Fruit fly (Drosophila melanogaster): ENCODE data around the gene neo.

Gene neo

DNA sequence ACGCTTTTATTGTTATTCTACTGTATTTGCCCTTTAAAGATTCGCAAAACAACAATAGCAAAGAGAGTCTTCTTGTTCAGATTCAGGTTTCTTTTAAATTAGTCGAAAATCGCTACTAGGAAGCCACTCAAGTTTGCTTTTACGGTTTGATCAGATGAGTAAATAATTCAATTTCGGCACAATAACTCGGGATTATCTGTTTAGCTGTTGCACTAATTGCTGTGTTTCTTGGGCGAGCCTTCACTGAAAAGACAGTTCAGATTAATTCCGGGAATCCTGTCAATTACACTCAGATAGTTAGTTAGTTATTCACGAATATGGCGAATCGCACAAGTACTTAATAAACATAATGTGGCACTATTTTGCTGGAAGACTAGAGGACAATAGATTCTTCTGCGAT is 47.8 kb downstream of the neo start (continued):
- peak; percentile 45 for TF ChIP-seq Hmr (GFP tag; optimal IDR thresholded peaks at IDR 0.05)
- TF ChIP-seq CG3281 (GFP tag; optimal IDR thresholded peaks at IDR 0.05) = peak; percentile 5
- TF ChIP-seq CG14050 (GFP tag; IDR thresholded peaks at IDR 0.05) = no peak
- TF ChIP-seq Hr78 (GFP tag; optimal IDR thresholded peaks at IDR 0.05) = no peak
- TF ChIP-seq prd (optimal IDR thresholded peaks at IDR 0.05) = no peak
- TF ChIP-seq prd (GFP tag; IDR thresholded peaks at IDR 0.05) = no peak
- no peak for TF ChIP-seq Dp (GFP tag; optimal IDR thresholded peaks at IDR 0.05)
- no peak for TF ChIP-seq CG8281 (tag; optimal IDR thresholded peaks at IDR 0.05)
- TF ChIP-seq kay (GFP tag; optimal IDR thresholded peaks at IDR 0.05) = no peak
- TF ChIP-seq lab (GFP tag; optimal IDR thresholded peaks at IDR 0.05) = peak; percentile 43
- TF ChIP-seq Meics (GFP tag; optimal IDR thresholded peaks at IDR 0.05) = peak; percentile 2
- no peak for TF ChIP-seq Elba2 (GFP tag; optimal IDR thresholded peaks at IDR 0.05)
- TF ChIP-seq twi (tag; optimal IDR thresholded peaks at IDR 0.05) = no peak
- TF ChIP-seq Fer2 (tag; optimal IDR thresholded peaks at IDR 0.05) = no peak
- TF ChIP-seq Nf-YA (GFP tag; IDR thresholded peaks at IDR 0.05) = no peak
- no peak for TF ChIP-seq CG11723 (GFP tag; optimal IDR thresholded peaks at IDR 0.05)
- no peak for TF ChIP-seq Dip2 (GFP tag; IDR thresholded peaks at IDR 0.05)
- TF ChIP-seq CG15601 (tag; optimal IDR thresholded peaks at IDR 0.05) = no peak
- peak; percentile 14 for TF ChIP-seq caup (GFP tag; optimal IDR thresholded peaks at IDR 0.05; ENCODE audit: severe bottlenecking)
- no peak for TF ChIP-seq mirr (GFP tag; optimal IDR thresholded peaks at IDR 0.05)
- no peak for TF ChIP-seq Nf-YB (GFP tag; optimal IDR thresholded peaks at IDR 0.05)
- no peak for TF ChIP-seq CG17186 (GFP tag; optimal IDR thresholded peaks at IDR 0.05)
- TF ChIP-seq CG18619 (GFP tag; optimal IDR thresholded peaks at IDR 0.05) = no peak
- no peak for TF ChIP-seq zen (tag; optimal IDR thresholded peaks at IDR 0.05)
- peak; percentile 48 for TF ChIP-seq BtbVII (GFP tag; optimal IDR thresholded peaks at IDR 0.05)
- TF ChIP-seq B-H1 (GFP tag; IDR thresholded peaks at IDR 0.05) = no peak
- peak; percentile 3 for TF ChIP-seq sens (GFP tag)
- TF ChIP-seq HHEX (GFP tag; optimal IDR thresholded peaks at IDR 0.05) = peak; percentile 15
- TF ChIP-seq usp (GFP tag; optimal IDR thresholded peaks at IDR 0.05) = no peak
- no peak for TF ChIP-seq CG4730 (GFP tag; IDR thresholded peaks at IDR 0.05)
- no peak for TF ChIP-seq CG15269 (tag; optimal IDR thresholded peaks at IDR 0.05)

DNA sequence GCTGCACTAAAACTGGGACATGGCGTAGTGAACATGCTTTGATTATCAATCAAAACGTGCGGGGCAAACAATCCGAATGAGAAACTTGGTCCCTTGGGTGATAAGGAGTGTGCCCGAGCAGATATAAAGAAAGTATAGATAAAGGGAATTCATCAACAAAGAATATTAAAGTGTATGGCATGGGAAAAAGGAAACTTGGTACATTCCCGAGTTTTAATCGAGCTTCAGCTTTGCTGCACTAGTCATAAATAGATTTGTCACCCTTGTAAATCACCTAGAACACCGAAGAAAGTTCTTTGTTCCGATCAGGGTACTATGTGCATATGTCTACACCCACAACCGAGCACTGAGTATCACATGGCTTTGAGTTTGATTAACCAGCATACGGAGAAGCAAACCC is 48.5 kb downstream of the neo start:
- TF ChIP-seq caup (GFP tag; optimal IDR thresholded peaks at IDR 0.05; ENCODE audit: severe bottlenecking) (no peak), repo (GFP tag; optimal IDR thresholded peaks at IDR 0.05) (no peak), inv (GFP tag; IDR thresholded peaks at IDR 0.05; ENCODE audit: partially characterized antibody) (no peak), Elba2 (GFP tag; optimal IDR thresholded peaks at IDR 0.05) (no peak), gro (GFP tag; optimal IDR thresholded peaks at IDR 0.05) (no peak), CG1024 (GFP tag; IDR thresholded peaks at IDR 0.05) (no peak), CHES-1-like (GFP tag; optimal IDR thresholded peaks at IDR 0.05) (no peak), Spps (tag; optimal IDR thresholded peaks at IDR 0.05) (no peak), D19B (GFP tag; optimal IDR thresholded peaks at IDR 0.05) (no peak), Dbx (GFP tag; IDR thresholded peaks at IDR 0.05) (no peak), Ssrp (tag; optimal IDR thresholded peaks at IDR 0.05) (no peak), CG2678 (tag; optimal IDR thresholded peaks at IDR 0.05) (no peak), gt (GFP tag; IDR thresholded peaks at IDR 0.05) (no peak), CG3847 (GFP tag; IDR thresholded peaks at IDR 0.05) (no peak), Bteb2 (GFP tag; optimal IDR thresholded peaks at IDR 0.05) (no peak), Vsx1 (GFP tag; optimal IDR thresholded peaks at IDR 0.05) (no peak), CG11695 (GFP tag; IDR thresholded peaks at IDR 0.05) (no peak), ttk (GFP tag; IDR thresholded peaks at IDR 0.05) (no peak)

All from whole organism, embryonic.